Worm (Caenorhabditis elegans) whole organism, L1 larva: Measurements from ENCODE around the gene efl-3.

Experiments used
- C34B4.2 ChIP-seq: sonication (generic microtip); optimal IDR thresholded peaks from 2 replicates; lab custom pipeline; 2017; ENCODE audit warnings: mild to moderate bottlenecking, missing genetic modification characterization, missing compliant biosample characterization
- F16B12.6 ChIP-seq: fragments of 150-350 bp; optimal IDR thresholded peaks from 2 replicates; lab custom pipeline; 2014; ENCODE audit warnings: missing biosample characterization, missing genetic modification characterization
- aha-1 ChIP-seq: fragments of 150-350 bp; optimal IDR thresholded peaks from 2 replicates; lab custom pipeline; 2014; ENCODE audit warnings: missing biosample characterization, missing genetic modification characterization
- aly-2 ChIP-seq: fragments of 150-350 bp; optimal IDR thresholded peaks from 2 replicates; lab custom pipeline; 2014; ENCODE audit warnings: missing biosample characterization, missing genetic modification characterization
- ama-1 ChIP-seq: fragments of 150-350 bp; optimal IDR thresholded peaks from 2 replicates; lab custom pipeline; 2014
- blmp-1 ChIP-seq: fragments of 150-350 bp; optimal IDR thresholded peaks from 2 replicates; lab custom pipeline; 2014; ENCODE audit warnings: missing biosample characterization, missing genetic modification characterization
- ceh-8 ChIP-seq: fragments of 200-800 bp; sonication (Bioruptor generic); optimal IDR thresholded peaks from 2 replicates; lab custom pipeline; 2018; ENCODE audit warnings: mild to moderate bottlenecking, missing genetic modification characterization, moderate library complexity, missing compliant biosample characterization
- ceh-88 ChIP-seq: fragments of 200-800 bp; sonication (Bioruptor generic); IDR thresholded peaks from 2 replicates; pipeline ENCODE4 v1.3.6; 2022; ENCODE audit warnings: missing genetic modification characterization, missing compliant biosample characterization
- ceh-90 ChIP-seq: sonication (generic microtip); optimal IDR thresholded peaks from 2 replicates; lab custom pipeline; 2016; ENCODE audit warnings: missing genetic modification characterization, missing compliant biosample characterization
- elt-2 ChIP-seq: sonication (generic microtip); optimal IDR thresholded peaks from 2 replicates; lab custom pipeline; 2016; ENCODE audit warnings: missing genetic modification characterization, mild to moderate bottlenecking, inconsistent platforms, missing compliant biosample characterization, missing genetic modification reagents
- ets-5 ChIP-seq: fragments of 200-800 bp; sonication (Bioruptor generic); IDR thresholded peaks from 2 replicates; pipeline ENCODE4 v1.3.6; 2022; ENCODE audit warnings: missing genetic modification characterization, missing compliant biosample characterization
- fkh-10 ChIP-seq: sonication (generic microtip); optimal IDR thresholded peaks from 2 replicates; lab custom pipeline; 2017; ENCODE audit warnings: missing biosample characterization, missing genetic modification reagents, missing genetic modification characterization
- fkh-4 ChIP-seq: sonication (generic microtip); optimal IDR thresholded peaks from 2 replicates; lab custom pipeline; 2016; ENCODE audit warnings: missing compliant biosample characterization, missing genetic modification characterization, borderline replicate concordance
- fos-1 ChIP-seq: fragments of 150-350 bp; optimal IDR thresholded peaks from 2 replicates; lab custom pipeline; 2014; ENCODE audit warnings: missing biosample characterization, missing genetic modification characterization
- hlh-17 ChIP-seq: fragments of 200-800 bp; sonication (Bioruptor generic); optimal IDR thresholded peaks from 2 replicates; lab custom pipeline; 2018; ENCODE audit warnings: missing genetic modification characterization, mild to moderate bottlenecking, missing compliant biosample characterization, moderate library complexity, borderline replicate concordance
- hlh-4 ChIP-seq: sonication (generic microtip); optimal IDR thresholded peaks from 2 replicates; lab custom pipeline; 2016; ENCODE audit warnings: mild to moderate bottlenecking, missing genetic modification characterization, missing compliant biosample characterization
- irx-1 ChIP-seq: sonication (generic microtip); optimal IDR thresholded peaks from 2 replicates; lab custom pipeline; 2016; ENCODE audit warnings: missing genetic modification characterization, missing compliant biosample characterization
- isw-1 ChIP-seq: fragments of 200-800 bp; sonication (Bioruptor generic); IDR thresholded peaks from 2 replicates; pipeline ENCODE4 v1.3.6; 2022; ENCODE audit warnings: missing genetic modification characterization, missing compliant biosample characterization
- lin-13 ChIP-seq: fragments of 150-350 bp; optimal IDR thresholded peaks from 2 replicates; lab custom pipeline; 2014; ENCODE audit warnings: missing biosample characterization, missing genetic modification reagents, missing genetic modification characterization
- lin-14 ChIP-seq: fragments of 200-800 bp; sonication (Bioruptor generic); optimal IDR thresholded peaks from 2 replicates; lab custom pipeline; 2018; ENCODE audit warnings: mild to moderate bottlenecking, missing genetic modification characterization, moderate library complexity, missing compliant biosample characterization
- lin-15B ChIP-seq: fragments of 150-350 bp; sonication (generic microtip); optimal IDR thresholded peaks from 3 replicates; lab custom pipeline; 2014; ENCODE audit warnings: missing biosample characterization, missing genetic modification characterization
- lin-35 ChIP-seq, 2 experiments: fragments of 150-350 bp; optimal IDR thresholded peaks; 2 replicates each; lab custom pipeline; 2014; ENCODE audit warnings: missing biosample characterization in 2 of 2, missing genetic modification characterization in 2 of 2, missing genetic modification reagents in 2 of 2
- mab-9 ChIP-seq: fragments of 200-800 bp; sonication (Bioruptor generic); IDR thresholded peaks from 2 replicates; pipeline ENCODE4 v1.3.6; 2022; ENCODE audit warnings: missing genetic modification reagents, missing genetic modification characterization, missing compliant biosample characterization
- mef-2 ChIP-seq: fragments of 150-350 bp; optimal IDR thresholded peaks from 2 replicates; lab custom pipeline; 2014; ENCODE audit warnings: missing biosample characterization, missing genetic modification characterization
- nhr-11 ChIP-seq: fragments of 150-350 bp; optimal IDR thresholded peaks from 2 replicates; lab custom pipeline; 2014; ENCODE audit warnings: missing biosample characterization, missing genetic modification characterization
- nhr-12 ChIP-seq: sonication (generic microtip); optimal IDR thresholded peaks from 2 replicates; lab custom pipeline; 2017; ENCODE audit warnings: missing biosample characterization, missing genetic modification characterization
- nhr-20 ChIP-seq: sonication (generic microtip); optimal IDR thresholded peaks from 2 replicates; lab custom pipeline; 2016; ENCODE audit warnings: mild to moderate bottlenecking, missing genetic modification characterization, missing compliant biosample characterization
- nhr-237 ChIP-seq: fragments of 150-350 bp; optimal IDR thresholded peaks from 2 replicates; lab custom pipeline; 2014; ENCODE audit warnings: missing biosample characterization, missing genetic modification characterization
- nhr-28 ChIP-seq: fragments of 150-350 bp; optimal IDR thresholded peaks from 2 replicates; lab custom pipeline; 2014; ENCODE audit warnings: missing biosample characterization, missing genetic modification characterization
- nhr-47 ChIP-seq: sonication (generic microtip); optimal IDR thresholded peaks from 2 replicates; lab custom pipeline; 2016; ENCODE audit warnings: mild to moderate bottlenecking, missing genetic modification characterization, moderate library complexity, missing compliant biosample characterization
- nhr-77 ChIP-seq: fragments of 150-350 bp; optimal IDR thresholded peaks from 2 replicates; lab custom pipeline; 2014; ENCODE audit warnings: missing biosample characterization, missing genetic modification characterization
- nhr-85 ChIP-seq: sonication (generic microtip); peaks from one replicate; lab custom pipeline; 2016; ENCODE audit warnings: missing genetic modification characterization, inconsistent platforms, missing compliant biosample characterization
- pag-3 ChIP-seq: sonication (generic microtip); optimal IDR thresholded peaks from 2 replicates; lab custom pipeline; 2017; ENCODE audit warnings: missing genetic modification characterization, mild to moderate bottlenecking, missing compliant biosample characterization, antibody characterized with exemption, borderline replicate concordance; ENCODE audit not compliant: insufficient read depth
- pax-3 ChIP-seq: fragments of 200-800 bp; sonication (Bioruptor generic); optimal IDR thresholded peaks from 2 replicates; lab custom pipeline; 2018; ENCODE audit warnings: mild to moderate bottlenecking, missing genetic modification characterization, moderate library complexity, missing compliant biosample characterization
- pqm-1 ChIP-seq: sonication (generic microtip); optimal IDR thresholded peaks from 3 replicates; lab custom pipeline; 2017; ENCODE audit warnings: missing biosample characterization, missing genetic modification characterization
- rnt-1 ChIP-seq: sonication (generic microtip); optimal IDR thresholded peaks from 2 replicates; lab custom pipeline; 2016; ENCODE audit warnings: mild to moderate bottlenecking, missing genetic modification characterization, moderate library complexity, missing compliant biosample characterization
- snpc-4 ChIP-seq: fragments of 150-350 bp; optimal IDR thresholded peaks from 2 replicates; lab custom pipeline; 2014; ENCODE audit warnings: missing biosample characterization, missing genetic modification characterization
- sptf-1 ChIP-seq: fragments of 150-350 bp; optimal IDR thresholded peaks from 2 replicates; lab custom pipeline; 2014; ENCODE audit warnings: missing biosample characterization, missing genetic modification characterization
- swsn-7 ChIP-seq: sonication (generic microtip); optimal IDR thresholded peaks from 2 replicates; lab custom pipeline; 2016; ENCODE audit warnings: missing genetic modification characterization, missing compliant biosample characterization
- tlp-1 ChIP-seq: fragments of 150-350 bp; optimal IDR thresholded peaks from 2 replicates; lab custom pipeline; 2014; ENCODE audit warnings: missing biosample characterization, missing genetic modification characterization
- unc-130 ChIP-seq: fragments of 150-350 bp; optimal IDR thresholded peaks from 2 replicates; lab custom pipeline; 2017; ENCODE audit warnings: missing biosample characterization, missing genetic modification characterization, inconsistent platforms
- unc-86 ChIP-seq: sonication (generic microtip); optimal IDR thresholded peaks from 2 replicates; lab custom pipeline; 2016; ENCODE audit warnings: missing genetic modification characterization, missing compliant biosample characterization
- zag-1 ChIP-seq: fragments of 150-350 bp; optimal IDR thresholded peaks from 2 replicates; lab custom pipeline; 2014; ENCODE audit warnings: missing biosample characterization, missing genetic modification characterization
- ztf-4 ChIP-seq: fragments of 150-350 bp; optimal IDR thresholded peaks from 2 replicates; lab custom pipeline; 2014; ENCODE audit warnings: missing biosample characterization, missing genetic modification characterization

The efl-3 gene

DNA sequence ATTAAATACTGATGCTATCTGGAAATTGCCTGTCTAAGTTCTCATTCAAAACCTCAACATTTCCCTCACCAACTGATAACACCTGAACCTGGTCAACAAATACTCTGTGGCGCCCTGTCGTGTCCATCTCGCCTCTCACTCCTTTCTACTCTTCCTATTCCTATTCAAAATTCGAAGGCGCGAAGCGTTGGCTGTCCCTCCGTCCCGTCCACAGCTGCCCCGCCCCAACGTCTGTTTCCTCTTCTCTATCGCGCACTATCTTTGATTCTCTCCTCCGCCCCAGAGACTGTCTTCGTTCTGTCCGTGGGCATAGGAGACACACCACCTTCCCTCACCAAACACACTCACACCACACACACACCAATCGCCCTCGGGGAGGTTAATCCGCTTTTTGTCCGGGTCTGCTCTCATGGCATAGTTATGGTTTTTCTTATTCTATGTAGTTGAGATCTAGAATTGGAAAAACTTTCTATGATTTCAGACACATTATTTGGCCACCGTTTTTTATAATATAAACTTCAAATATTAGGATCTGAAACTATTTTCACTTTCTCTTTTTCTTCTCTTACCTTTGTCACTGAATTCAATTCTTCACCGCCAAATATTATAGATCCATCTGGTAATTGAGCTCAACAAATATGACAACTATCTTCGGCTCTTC lies at the start of gene efl-3:
TSS of gene efl-3 (plus strand) at position 611 of the 661 bp plus-strand sequence.
- TF ChIP-seq ceh-8 (no peak), ets-5 (GFP tag; lab: Robert Waterston, UW) (no peak), nhr-28 (tag; lab: Kevin White, UChicago) (no peak), zag-1 (no peak), pqm-1 (tag; lab: Kevin White, UChicago) (no peak), lin-14 (peak; percentile 50), nhr-85 (peak; percentile 70), ztf-4 (tag; lab: Kevin White, UChicago) (no peak), F16B12.6 (tag; lab: Kevin White, UChicago) (no peak), pax-3 (no peak), tlp-1 (tag; lab: Kevin White, UChicago) (no peak), rnt-1 (tag; lab: Kevin White, UChicago) (no peak), lin-35 (GFP tag; optimal IDR thresholded peaks at IDR 0.05; lab: Kevin White, UChicago) (peak in 1 of 2 experiments; percentile 6), swsn-7 (tag; lab: Kevin White, UChicago) (no peak), nhr-47 (tag; lab: Kevin White, UChicago) (no peak), isw-1 (no peak), unc-130 (tag; lab: Kevin White, UChicago) (no peak), elt-2 (peak; percentile 33), hlh-4 (tag; lab: Kevin White, UChicago) (no peak), blmp-1 (tag; lab: Kevin White, UChicago) (peak; percentile 14), mab-9 (no peak)

ce11 chrII:8369059-8369458 lies 43.4 kb upstream of the efl-3 start, which contains the start of gene amt-3:
amt-3 (minus strand) TSS chrII:8369159.
- TF ChIP-seq lin-15B (tag; lab: Kevin White, UChicago) (no peak), ama-1 (lab: Kevin White, UChicago) (no peak), F16B12.6 (tag; lab: Kevin White, UChicago) (no peak), zag-1 (no peak), ceh-90 (tag; lab: Kevin White, UChicago) (no peak), nhr-77 (no peak), fkh-4 (tag; lab: Kevin White, UChicago) (no peak), nhr-20 (no peak), irx-1 (tag; lab: Kevin White, UChicago) (no peak), aly-2 (tag; lab: Kevin White, UChicago) (no peak)

ce11 chrII:8370194-8370593 lies 42.3 kb upstream of the efl-3 start:
- TF ChIP-seq hlh-17 (GFP tag; lab: Kevin White, UChicago) (no peak), nhr-12 (tag; lab: Kevin White, UChicago) (no peak), ceh-88 (GFP tag; lab: Robert Waterston, UW) (no peak), aly-2 (tag; lab: Kevin White, UChicago) (no peak), ama-1 (lab: Kevin White, UChicago) (no peak), mef-2 (tag; lab: Kevin White, UChicago) (no peak), sptf-1 (tag; lab: Kevin White, UChicago) (no peak), aha-1 (tag; lab: Kevin White, UChicago) (no peak), swsn-7 (tag; lab: Kevin White, UChicago) (no peak), nhr-85 (no peak), nhr-11 (tag; lab: Kevin White, UChicago) (no peak), elt-2 (no peak), unc-86 (tag; lab: Kevin White, UChicago) (no peak)
- TF ChIP-seq, all 84 proteins: peak for 0

DNA sequence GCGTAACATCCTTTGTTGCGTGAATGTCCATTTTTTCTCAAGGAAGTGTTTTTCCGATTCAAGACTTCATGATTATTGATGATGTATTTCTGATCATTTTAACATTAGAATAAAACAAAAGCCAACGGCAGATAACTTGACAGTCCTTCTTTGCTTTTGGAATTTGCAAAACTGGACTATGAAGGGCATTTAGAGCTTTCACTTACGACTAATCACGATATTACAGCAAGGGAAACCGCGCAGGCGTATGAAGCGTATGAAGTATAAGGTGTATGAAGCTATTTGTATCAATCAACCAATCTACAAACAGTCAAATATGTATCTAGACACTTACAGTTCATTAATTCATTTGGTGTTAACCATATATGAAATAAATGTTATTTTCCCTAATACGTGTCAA lies 34.7 kb upstream of the efl-3 start:
- TF ChIP-seq pag-3 (tag; lab: Kevin White, UChicago) (no peak), nhr-237 (no peak), fkh-10 (no peak), nhr-85 (no peak), nhr-11 (tag; lab: Kevin White, UChicago) (no peak), fos-1 (tag; lab: Kevin White, UChicago) (no peak), nhr-12 (tag; lab: Kevin White, UChicago) (no peak), snpc-4 (tag; lab: Kevin White, UChicago) (no peak), C34B4.2 (tag; lab: Kevin White, UChicago) (no peak), lin-13 (GFP tag; lab: Kevin White, UChicago) (no peak)
